Fruit fly (Drosophila melanogaster) whole organism, embryonic: Measurements from ENCODE around the gene Aef1.

Experiments
- Adf1 ChIP-seq: fragments of 200-800 bp; sonication (Bioruptor generic); IDR thresholded peaks from 2 replicates; pipeline ENCODE4 v1.3.6; 2022; ENCODE audit warnings: missing biosample characterization, missing genetic modification characterization
- Atf-2 ChIP-seq: fragments of 200-800 bp; sonication (Bioruptor generic); optimal IDR thresholded peaks from 2 replicates; lab custom pipeline; 2016; ENCODE audit warnings: missing biosample characterization, missing genetic modification characterization
- Atf3 ChIP-seq: fragments of 200-800 bp; sonication (Bioruptor generic); optimal IDR thresholded peaks from 3 replicates; lab custom pipeline; 2016; ENCODE audit warnings: missing biosample characterization, missing genetic modification characterization
- Atf6 ChIP-seq: fragments of 200-800 bp; sonication (Bioruptor generic); IDR thresholded peaks from 2 replicates; pipeline ENCODE4 v1.3.6; 2022; ENCODE audit warnings: missing biosample characterization, missing genetic modification characterization
- B-H2 ChIP-seq: fragments of 200-800 bp; sonication (Bioruptor generic); optimal IDR thresholded peaks from 2 replicates; lab custom pipeline; 2018; ENCODE audit warnings: missing biosample characterization, mild to moderate bottlenecking, missing genetic modification characterization
- Bteb2 ChIP-seq: fragments of 200-800 bp; sonication (Bioruptor generic); optimal IDR thresholded peaks from 2 replicates; lab custom pipeline; 2016; ENCODE audit warnings: missing biosample characterization, missing genetic modification characterization
- CG10274 ChIP-seq: fragments of 200-800 bp; sonication (Bioruptor generic); optimal IDR thresholded peaks from 3 replicates; lab custom pipeline; 2017; ENCODE audit warnings: missing biosample characterization, mild to moderate bottlenecking, missing genetic modification characterization
- CG11085 ChIP-seq: fragments of 200-800 bp; sonication (Bioruptor generic); IDR thresholded peaks from 2 replicates; pipeline ENCODE4 v1.3.6; 2022; ENCODE audit warnings: missing biosample characterization, missing genetic modification characterization
- CG13624 ChIP-seq: fragments of 200-800 bp; sonication (Bioruptor generic); optimal IDR thresholded peaks from 2 replicates; lab custom pipeline; 2016; ENCODE audit warnings: missing biosample characterization, missing genetic modification characterization
- CG14014 ChIP-seq: fragments of 200-800 bp; sonication (Bioruptor generic); IDR thresholded peaks from 2 replicates; pipeline ENCODE4 v1.3.6; 2022; ENCODE audit warnings: missing biosample characterization, missing genetic modification characterization
- CG16813 ChIP-seq: fragments of 200-800 bp; sonication (Bioruptor generic); IDR thresholded peaks from 3 replicates; pipeline ENCODE4 v1.3.6; 2022; ENCODE audit warnings: missing biosample characterization, missing genetic modification characterization; ENCODE audit not compliant: partially characterized antibody
- CG17612 ChIP-seq: fragments of 200-800 bp; sonication (Bioruptor generic); IDR thresholded peaks from 2 replicates; pipeline ENCODE4 v1.3.6; 2022; ENCODE audit warnings: missing biosample characterization, missing genetic modification characterization
- CG18476 ChIP-seq: fragments of 200-800 bp; sonication (Bioruptor generic); optimal IDR thresholded peaks from 2 replicates; lab custom pipeline; 2016; ENCODE audit warnings: missing biosample characterization, mild to moderate bottlenecking, missing genetic modification characterization
- CG18764 ChIP-seq: fragments of 200-800 bp; sonication (Bioruptor generic); optimal IDR thresholded peaks from 3 replicates; lab custom pipeline; 2016; ENCODE audit warnings: missing biosample characterization, missing genetic modification characterization
- CG2129 ChIP-seq: fragments of 200-800 bp; sonication (Bioruptor generic); IDR thresholded peaks from 2 replicates; pipeline ENCODE4 v1.3.6; 2022; ENCODE audit warnings: missing biosample characterization, missing genetic modification characterization; ENCODE audit not compliant: partially characterized antibody
- CG2889 ChIP-seq: fragments of 200-800 bp; sonication (Bioruptor generic); IDR thresholded peaks from 3 replicates; pipeline ENCODE4 v1.3.6; 2022; ENCODE audit warnings: missing biosample characterization, missing genetic modification characterization
- CG30020 ChIP-seq: fragments of 200-800 bp; optimal IDR thresholded peaks from 2 replicates; lab custom pipeline; 2019; ENCODE audit warnings: missing biosample characterization, mild to moderate bottlenecking, missing genetic modification characterization, moderate library complexity
- CG3065 ChIP-seq: fragments of 200-800 bp; sonication (Bioruptor generic); optimal IDR thresholded peaks from 2 replicates; lab custom pipeline; 2016; ENCODE audit warnings: missing biosample characterization, missing genetic modification characterization
- CG31365 ChIP-seq: fragments of 200-800 bp; sonication (Bioruptor generic); optimal IDR thresholded peaks from 2 replicates; lab custom pipeline; 2018; ENCODE audit warnings: missing biosample characterization, mild to moderate bottlenecking, missing genetic modification characterization
- CG32532 ChIP-seq: fragments of 200-800 bp; sonication (Bioruptor generic); IDR thresholded peaks from 2 replicates; pipeline ENCODE4 v1.3.6; 2022; ENCODE audit warnings: missing biosample characterization, missing genetic modification characterization
- CG4707 ChIP-seq: fragments of 200-800 bp; sonication (Bioruptor generic); optimal IDR thresholded peaks from 2 replicates; lab custom pipeline; 2018; ENCODE audit warnings: missing biosample characterization, mild to moderate bottlenecking, missing genetic modification characterization, moderate library complexity
- CG4730 ChIP-seq: fragments of 200-800 bp; sonication (Bioruptor generic); IDR thresholded peaks from 2 replicates; pipeline ENCODE4 v1.3.6; 2022; ENCODE audit warnings: missing biosample characterization, missing genetic modification characterization
- CG5953 ChIP-seq: fragments of 200-800 bp; sonication (Bioruptor generic); IDR thresholded peaks from 2 replicates; pipeline ENCODE4 v1.3.6; 2022; ENCODE audit warnings: missing biosample characterization, missing genetic modification characterization
- CG6272 ChIP-seq: fragments of 200-800 bp; sonication (Bioruptor generic); IDR thresholded peaks from 2 replicates; pipeline ENCODE4 v1.3.6; 2022; ENCODE audit warnings: missing biosample characterization, missing genetic modification characterization
- CG6683 ChIP-seq: fragments of 200-800 bp; sonication (Bioruptor generic); optimal IDR thresholded peaks from 2 replicates; lab custom pipeline; 2017; ENCODE audit warnings: missing biosample characterization, mild to moderate bottlenecking, missing genetic modification characterization, missing genetic modification reagents
- CG6813 ChIP-seq: fragments of 200-800 bp; sonication (Bioruptor generic); optimal IDR thresholded peaks from 2 replicates; lab custom pipeline; 2017; ENCODE audit warnings: missing biosample characterization, missing genetic modification characterization, mild to moderate bottlenecking, moderate library complexity, missing genetic modification reagents
- CG7357 ChIP-seq: fragments of 200-800 bp; sonication (Bioruptor generic); IDR thresholded peaks from 3 replicates; pipeline ENCODE4 v1.3.6; 2022; ENCODE audit warnings: missing biosample characterization, missing genetic modification characterization
- CG8359 ChIP-seq: fragments of 200-800 bp; sonication (Bioruptor generic); optimal IDR thresholded peaks from 2 replicates; lab custom pipeline; 2017; ENCODE audit warnings: missing biosample characterization, mild to moderate bottlenecking, missing genetic modification characterization, borderline replicate concordance
- CG8478 ChIP-seq: fragments of >200 bp; optimal IDR thresholded peaks from 2 replicates; lab custom pipeline; 2018
- CHES-1-like ChIP-seq: fragments of 200-800 bp; sonication (Bioruptor generic); optimal IDR thresholded peaks from 2 replicates; lab custom pipeline; 2016; ENCODE audit warnings: missing biosample characterization, missing genetic modification characterization
- Deaf1 ChIP-seq: fragments of 200-800 bp; optimal IDR thresholded peaks from 3 replicates; lab custom pipeline; 2019; ENCODE audit warnings: missing biosample characterization, mild to moderate bottlenecking, missing genetic modification characterization, moderate library complexity
- Lim3 ChIP-seq: fragments of 200-800 bp; sonication (Bioruptor generic); IDR thresholded peaks from 2 replicates; pipeline ENCODE4 v1.3.6; 2022; ENCODE audit warnings: missing biosample characterization, missing genetic modification characterization
- Rx ChIP-seq: fragments of 200-800 bp; sonication (Bioruptor generic); IDR thresholded peaks from 2 replicates; pipeline ENCODE4 v1.3.6; 2022; ENCODE audit warnings: missing biosample characterization, missing genetic modification characterization
- Sin3A ChIP-seq: fragments of >200 bp; optimal IDR thresholded peaks from 2 replicates; lab custom pipeline; 2018
- Sry-δ ChIP-seq: fragments of 200-800 bp; sonication (Bioruptor generic); optimal IDR thresholded peaks from 2 replicates; lab custom pipeline; 2016; ENCODE audit warnings: missing biosample characterization, missing genetic modification characterization
- Taf1 ChIP-seq: fragments of 200-800 bp; sonication (Bioruptor generic); IDR thresholded peaks from 2 replicates; pipeline ENCODE4 v1.3.6; 2022; ENCODE audit warnings: missing biosample characterization, missing genetic modification characterization
- amos ChIP-seq: fragments of 200-800 bp; sonication (Bioruptor generic); IDR thresholded peaks from 2 replicates; pipeline ENCODE4 v1.3.6; 2022; ENCODE audit warnings: missing biosample characterization, missing genetic modification characterization; ENCODE audit not compliant: partially characterized antibody
- ap ChIP-seq: fragments of 200-800 bp; sonication (Bioruptor generic); IDR thresholded peaks from 2 replicates; pipeline ENCODE4 v1.3.6; 2022; ENCODE audit warnings: missing biosample characterization, missing genetic modification characterization
- ara ChIP-seq: fragments of 200-800 bp; sonication (Bioruptor generic); IDR thresholded peaks from 2 replicates; pipeline ENCODE4 v1.3.6; 2022; ENCODE audit warnings: missing biosample characterization, missing genetic modification characterization
- crp ChIP-seq, 2 experiments: fragments of 200-800 bp; sonication (Bioruptor generic); optimal IDR thresholded peaks; 2 replicates in 1 of 2; 3 replicates in 1 of 2; lab custom pipeline; 2017; ENCODE audit warnings: missing biosample characterization in 2 of 2, missing genetic modification characterization in 2 of 2, mild to moderate bottlenecking in 1 of 2, moderate library complexity in 1 of 2
- dmrt11E ChIP-seq: fragments of 200-800 bp; sonication (Bioruptor generic); optimal IDR thresholded peaks from 3 replicates; lab custom pipeline; 2018; ENCODE audit warnings: missing biosample characterization, mild to moderate bottlenecking, missing genetic modification characterization, moderate library complexity
- gsb-n ChIP-seq: fragments of 200-800 bp; sonication (Bioruptor generic); optimal IDR thresholded peaks from 3 replicates; lab custom pipeline; 2018; ENCODE audit warnings: missing biosample characterization, mild to moderate bottlenecking, missing genetic modification characterization
- hb ChIP-seq: fragments of 200-800 bp; sonication (Bioruptor generic); IDR thresholded peaks from 3 replicates; pipeline ENCODE4 v1.3.6; 2022; ENCODE audit warnings: missing biosample characterization, missing genetic modification characterization; ENCODE audit not compliant: partially characterized antibody
- insv ChIP-seq, 2 experiments: fragments of 200-800 bp; sonication (Bioruptor generic); optimal IDR thresholded peaks; 3 replicates each; lab custom pipeline; 2016 to 2018; ENCODE audit warnings: missing biosample characterization in 2 of 2, missing genetic modification characterization in 2 of 2
- knrl ChIP-seq: fragments of 200-800 bp; sonication (Bioruptor generic); IDR thresholded peaks from 3 replicates; pipeline ENCODE4 v1.3.6; 2022; ENCODE audit warnings: missing biosample characterization, missing genetic modification characterization; ENCODE audit not compliant: partially characterized antibody
- row ChIP-seq: fragments of 200-800 bp; sonication (Bioruptor generic); IDR thresholded peaks from 3 replicates; pipeline ENCODE4 v1.3.6; 2022; ENCODE audit warnings: missing biosample characterization, missing genetic modification characterization
- slp2 ChIP-seq: fragments of 200-800 bp; sonication (Bioruptor generic); optimal IDR thresholded peaks from 2 replicates; lab custom pipeline; 2016; ENCODE audit warnings: missing biosample characterization, missing genetic modification characterization
- sob ChIP-seq: fragments of 200-800 bp; sonication (Bioruptor generic); IDR thresholded peaks from 2 replicates; pipeline ENCODE4 v1.3.6; 2022; ENCODE audit warnings: missing biosample characterization, missing genetic modification characterization
- sqz ChIP-seq: fragments of 200-800 bp; sonication (Bioruptor generic); optimal IDR thresholded peaks from 3 replicates; lab custom pipeline; 2018; ENCODE audit warnings: missing biosample characterization, mild to moderate bottlenecking, missing genetic modification characterization
- yki ChIP-seq: fragments of >200 bp; optimal IDR thresholded peaks from 3 replicates; lab custom pipeline; 2018
- zf30C ChIP-seq: fragments of 200-800 bp; sonication (Bioruptor generic); optimal IDR thresholded peaks from 3 replicates; lab custom pipeline; 2018; ENCODE audit warnings: missing biosample characterization, mild to moderate bottlenecking, missing genetic modification characterization
- zfh1 ChIP-seq: fragments of 200-800 bp; sonication (Bioruptor generic); IDR thresholded peaks from 3 replicates; pipeline ENCODE4 v1.3.6; 2022; ENCODE audit warnings: missing biosample characterization, missing genetic modification characterization

Gene Aef1

DNA sequence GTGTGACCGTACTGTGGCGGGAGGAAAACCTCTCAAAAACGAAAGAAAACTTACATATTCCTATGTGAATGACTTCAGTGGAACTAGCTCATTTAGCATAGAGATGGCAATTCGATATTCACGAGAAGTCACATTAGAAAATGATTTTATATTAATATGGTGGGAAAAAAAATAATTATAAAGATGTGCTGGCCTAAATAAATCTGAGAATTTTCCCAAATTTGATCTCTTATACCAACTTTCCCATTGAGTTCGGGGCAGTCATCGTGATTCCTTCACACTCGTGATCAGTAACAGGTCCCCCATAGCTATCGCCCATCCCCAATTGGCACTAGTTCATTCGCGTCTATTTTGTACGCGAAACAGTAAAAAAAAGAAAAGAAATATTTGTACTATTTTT lies at the start of gene Aef1, which contains the start of gene barc (continued):
- TF ChIP-seq sob (peak; percentile 89), CG11085 (GFP tag; lab: Robert Waterston, UW) (peak; percentile 84), zf30C (GFP tag; lab: Kevin White, UChicago) (no peak), CG14014 (GFP tag; lab: Robert Waterston, UW) (peak; percentile 80; the same call in 1 of the 2 replicates), CG6813 (GFP tag; lab: Kevin White, UChicago) (no peak), yki (lab: Kevin White, UChicago) (no peak), Taf1 (GFP tag; lab: Robert Waterston, UW) (peak; percentile 83; the same call in 1 of the 2 replicates), sqz (GFP tag; lab: Kevin White, UChicago) (no peak), Bteb2 (GFP tag; lab: Kevin White, UChicago) (peak; percentile 74), CG13624 (peak; percentile 81), crp (GFP tag; optimal IDR thresholded peaks at IDR 0.05; lab: Kevin White, UChicago) (peak in 1 of 2 experiments; percentile 39), slp2 (GFP tag; lab: Kevin White, UChicago) (peak; percentile 84), Lim3 (GFP tag; lab: Robert Waterston, UW) (peak; percentile 48; the same call in 1 of the 2 replicates), Atf-2 (peak; percentile 85), B-H2 (GFP tag; lab: Kevin White, UChicago) (peak; percentile 77), zfh1 (peak; percentile 87), row (GFP tag; lab: Robert Waterston, UW) (peak; percentile 99), CG5953 (peak; percentile 47; the same call in 1 of the 2 replicates), ap (GFP tag; lab: Robert Waterston, UW) (peak; percentile 72), insv (GFP tag; optimal IDR thresholded peaks at IDR 0.05; lab: Kevin White, UChicago) (peak in 1 of 2 experiments; percentile 25), CG30020 (tag; lab: Kevin White, UChicago) (peak; percentile 79), CHES-1-like (GFP tag; lab: Kevin White, UChicago) (peak; percentile 80), CG2129 (GFP tag; lab: Robert Waterston, UW) (peak; percentile 82), Adf1 (GFP tag; lab: Robert Waterston, UW) (peak; percentile 45), CG4730 (GFP tag; lab: Robert Waterston, UW) (peak; percentile 76), Rx (peak; percentile 70), CG8478 (lab: Kevin White, UChicago) (no peak), gsb-n (tag; lab: Kevin White, UChicago) (peak; percentile 64), Sry-δ (GFP tag; lab: Kevin White, UChicago) (peak; percentile 93), CG2889 (peak; percentile 71; the same call in 2 of the 3 replicates), CG18764 (GFP tag; lab: Kevin White, UChicago) (peak; percentile 77), CG6272 (GFP tag; lab: Robert Waterston, UW) (peak; percentile 93), knrl (GFP tag; lab: Robert Waterston, UW) (peak; percentile 96), CG6683 (GFP tag; lab: Kevin White, UChicago) (peak; percentile 22), amos (GFP tag; lab: Robert Waterston, UW) (peak; percentile 79), CG8359 (GFP tag; lab: Kevin White, UChicago) (no peak), CG4707 (GFP tag; lab: Kevin White, UChicago) (no peak), CG18476 (GFP tag; lab: Kevin White, UChicago) (peak; percentile 82), Deaf1 (no peak), CG16813 (GFP tag; lab: Robert Waterston, UW) (peak; percentile 94), CG3065 (peak; percentile 70), CG10274 (GFP tag; lab: Kevin White, UChicago) (peak; percentile 43), CG7357 (GFP tag; lab: Robert Waterston, UW) (peak; percentile 87), CG31365 (peak; percentile 2), CG32532 (GFP tag; lab: Robert Waterston, UW) (peak; percentile 90), Sin3A (peak; percentile 89), Atf3 (peak; percentile 88), CG17612 (peak; percentile 65), ara (GFP tag; lab: Robert Waterston, UW) (peak; percentile 83), Atf6 (GFP tag; lab: Robert Waterston, UW) (peak; percentile 70), dmrt11E (peak; percentile 89), hb (GFP tag; lab: Robert Waterston, UW) (peak; percentile 88)
